Fruit fly (Drosophila melanogaster) S2 (cell line): ENCODE measurements around the gene Kyat.

Experiments used
- CG8478 ChIP-seq: fragments of >200 bp; optimal IDR thresholded peaks from 2 replicates; lab custom pipeline; 2018
- CTCF ChIP-seq, 2 experiments: fragments of >200 bp; optimal IDR thresholded peaks; 2 replicates each; lab custom pipeline; 2018

DNA sequence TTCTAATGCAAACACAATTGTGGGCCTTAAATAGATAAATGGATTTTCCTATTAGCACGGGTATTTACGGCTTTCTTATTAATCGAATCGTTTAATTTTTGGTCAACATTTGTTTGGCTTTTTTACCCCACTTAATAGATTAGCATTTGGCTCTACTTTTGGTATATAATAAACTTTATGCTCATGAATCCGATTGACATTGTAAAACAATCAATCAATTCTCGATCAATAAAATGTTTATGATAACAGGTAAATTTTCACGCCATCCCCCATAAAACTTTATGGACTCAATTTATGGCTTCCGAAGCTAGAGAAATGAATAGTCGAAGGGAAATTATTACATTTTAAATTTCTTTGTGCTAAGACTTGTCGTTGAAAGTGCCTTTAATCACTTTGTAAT lies 12.7 kb downstream of the Kyat start:
- TF ChIP-seq CG8478 (lab: Kevin White, UChicago) (no peak), CTCF (optimal IDR thresholded peaks at IDR 0.05; lab: Kevin White, UChicago) (no peak)
